Fruit fly (Drosophila melanogaster) whole organism, prepupa: Measurements from ENCODE around the gene wls.

ENCODE experiments used
- CG9139 ChIP-seq: fragments of 200-800 bp; sonication (Bioruptor generic); optimal IDR thresholded peaks from 3 replicates; lab custom pipeline; 2017; ENCODE audit warnings: missing biosample characterization, mild to moderate bottlenecking, missing genetic modification characterization
- lz ChIP-seq: fragments of 200-800 bp; sonication (Bioruptor generic); optimal IDR thresholded peaks from 3 replicates; lab custom pipeline; 2016; ENCODE audit warnings: missing biosample characterization, missing genetic modification characterization

- TF ChIP-seq CG9139 (no peak), lz (no peak)
Measured at dm6 chr3L:11190022-11190421, 20.6 kb upstream of the wls start.
